Fruit fly (Drosophila melanogaster): ENCODE data around the gene CG5235.

dm6 chr3L:16037690-16038332 is 52.4 kb downstream of the CG5235 start:
- TF ChIP-seq Pif1B (GFP tag; optimal IDR thresholded peaks at IDR 0.05) = peak; percentile 4
- TF ChIP-seq D1 (tag; optimal IDR thresholded peaks at IDR 0.05) = no peak
- TF ChIP-seq CG14655 (GFP tag; optimal IDR thresholded peaks at IDR 0.05) = peak; percentile 31
- TF ChIP-seq CG34367 (tag; optimal IDR thresholded peaks at IDR 0.05) = no peak
- TF ChIP-seq gl (tag; optimal IDR thresholded peaks at IDR 0.05) = peak; percentile 15
- TF ChIP-seq CG8159 (tag; optimal IDR thresholded peaks at IDR 0.05) = no peak
- TF ChIP-seq CG17806 (tag; optimal IDR thresholded peaks at IDR 0.05) = peak; percentile 17
- TF ChIP-seq Snoo (tag; optimal IDR thresholded peaks at IDR 0.05) = peak; percentile 17

Data from whole organism, pupa.